Worm (Caenorhabditis elegans) whole organism, L4 larva: ENCODE measurements around the gene zip-10.

ENCODE experiments used
- F37D6.2 ChIP-seq: sonication (generic microtip); optimal IDR thresholded peaks from 2 replicates; lab custom pipeline; 2016; ENCODE audit warnings: mild to moderate bottlenecking, missing genetic modification characterization, missing compliant biosample characterization
- F49E8.2 ChIP-seq: sonication (generic microtip); optimal IDR thresholded peaks from 2 replicates; lab custom pipeline; 2016; ENCODE audit warnings: missing compliant biosample characterization, mild to moderate bottlenecking, missing genetic modification characterization, borderline replicate concordance
- T20F7.1 ChIP-seq: fragments of 200-800 bp; sonication (Bioruptor generic); optimal IDR thresholded peaks from 2 replicates; lab custom pipeline; 2018; ENCODE audit warnings: mild to moderate bottlenecking, missing genetic modification characterization, missing compliant biosample characterization
- ZK546.5 ChIP-seq, 2 experiments: sonication (generic microtip); optimal IDR thresholded peaks; 2 replicates each; lab custom pipeline; 2017; ENCODE audit warnings: missing biosample characterization in 2 of 2, missing genetic modification characterization in 2 of 2
- aha-1 ChIP-seq: fragments of 150-350 bp; peaks from one replicate; lab custom pipeline; 2014; ENCODE audit warnings: missing biosample characterization, missing genetic modification characterization
- aly-2 ChIP-seq: sonication (generic microtip); optimal IDR thresholded peaks from 2 replicates; lab custom pipeline; 2018; ENCODE audit warnings: missing biosample characterization, missing genetic modification characterization
- ama-1 ChIP-seq: fragments of 150-350 bp; optimal IDR thresholded peaks from 2 replicates; lab custom pipeline; 2014; ENCODE audit warnings: inconsistent platforms, mixed read lengths
- ceh-32 ChIP-seq: sonication (generic microtip); optimal IDR thresholded peaks from 2 replicates; lab custom pipeline; 2016; ENCODE audit warnings: mild to moderate bottlenecking, missing genetic modification characterization, missing compliant biosample characterization; ENCODE audit not compliant: poor library complexity
- ceh-82 ChIP-seq: sonication (generic microtip); optimal IDR thresholded peaks from 2 replicates; lab custom pipeline; 2017; ENCODE audit warnings: missing biosample characterization, missing genetic modification characterization
- dmd-6 ChIP-seq: fragments of 200-800 bp; sonication (Bioruptor generic); IDR thresholded peaks from 2 replicates; pipeline ENCODE4 v1.3.6; 2022; ENCODE audit warnings: missing genetic modification reagents, missing genetic modification characterization, missing compliant biosample characterization
- dve-1 ChIP-seq: sonication (generic microtip); optimal IDR thresholded peaks from 2 replicates; lab custom pipeline; 2017; ENCODE audit warnings: antibody characterized with exemption, mild to moderate bottlenecking, missing genetic modification characterization, missing compliant biosample characterization; ENCODE audit not compliant: insufficient read depth
- egl-27 ChIP-seq: sonication (generic microtip); optimal IDR thresholded peaks from 3 replicates; lab custom pipeline; 2017; ENCODE audit warnings: missing biosample characterization, missing genetic modification reagents, missing genetic modification characterization
- fkh-10 ChIP-seq: fragments of 150-350 bp; optimal IDR thresholded peaks from 2 replicates; lab custom pipeline; 2014; ENCODE audit warnings: missing biosample characterization, missing genetic modification reagents, missing genetic modification characterization
- hlh-30 ChIP-seq: sonication (generic microtip); optimal IDR thresholded peaks from 2 replicates; lab custom pipeline; 2017; ENCODE audit warnings: antibody characterized with exemption, mild to moderate bottlenecking, missing genetic modification characterization, missing compliant biosample characterization; ENCODE audit not compliant: insufficient read depth
- hmg-1.1 ChIP-seq: fragments of 200-800 bp; sonication (Bioruptor generic); IDR thresholded peaks from 2 replicates; pipeline ENCODE4 v1.3.6; 2022; ENCODE audit warnings: missing genetic modification reagents, missing genetic modification characterization, missing compliant biosample characterization
- jun-1 ChIP-seq: fragments of 150-350 bp; optimal IDR thresholded peaks from 2 replicates; lab custom pipeline; 2014; ENCODE audit warnings: missing biosample characterization, missing genetic modification reagents, missing genetic modification characterization
- lin-38 ChIP-seq: fragments of 200-800 bp; sonication (Bioruptor generic); IDR thresholded peaks from 2 replicates; pipeline ENCODE4 v1.3.6; 2022; ENCODE audit warnings: missing genetic modification reagents, missing genetic modification characterization, missing compliant biosample characterization
- lsy-2 ChIP-seq, 2 experiments: fragments of 150-350 bp in 1 of 2; sonication (generic microtip) in 1 of 2; optimal IDR thresholded peaks; 2 replicates each; lab custom pipeline; 2014 to 2017; ENCODE audit warnings: missing biosample characterization in 2 of 2, missing genetic modification characterization in 2 of 2
- madf-5 ChIP-seq, 2 experiments: fragments of 200-800 bp; sonication (Bioruptor generic); IDR thresholded peaks; 2 replicates each; pipeline ENCODE4 v1.3.6; 2022; ENCODE audit warnings: missing compliant biosample characterization in 2 of 2, missing genetic modification characterization in 2 of 2
- mep-1 ChIP-seq: fragments of 150-350 bp; sonication (generic microtip); optimal IDR thresholded peaks from 3 replicates; lab custom pipeline; 2014; ENCODE audit warnings: missing biosample characterization, missing genetic modification characterization
- nhr-10 ChIP-seq: fragments of 150-350 bp; optimal IDR thresholded peaks from 2 replicates; lab custom pipeline; 2014; ENCODE audit warnings: missing biosample characterization, missing genetic modification characterization
- nhr-111 ChIP-seq: fragments of 200-800 bp; sonication (Bioruptor generic); optimal IDR thresholded peaks from 2 replicates; lab custom pipeline; 2018; ENCODE audit warnings: mild to moderate bottlenecking, missing genetic modification characterization, missing compliant biosample characterization
- nhr-48 ChIP-seq: sonication (generic microtip); optimal IDR thresholded peaks from 2 replicates; lab custom pipeline; 2016; ENCODE audit warnings: mild to moderate bottlenecking, missing genetic modification characterization, missing compliant biosample characterization
- nhr-6 ChIP-seq: fragments of 150-350 bp; optimal IDR thresholded peaks from 2 replicates; lab custom pipeline; 2014; ENCODE audit warnings: missing biosample characterization, missing genetic modification characterization
- pqm-1 ChIP-seq: sonication (generic microtip); optimal IDR thresholded peaks from 2 replicates; lab custom pipeline; 2017; ENCODE audit warnings: missing biosample characterization, missing genetic modification characterization
- saeg-2 ChIP-seq: fragments of 200-800 bp; sonication (Bioruptor generic); IDR thresholded peaks from 2 replicates; pipeline ENCODE4 v1.3.6; 2022; ENCODE audit warnings: missing genetic modification reagents, missing genetic modification characterization, missing compliant biosample characterization
- skn-1 ChIP-seq: fragments of 150-350 bp; optimal IDR thresholded peaks from 2 replicates; lab custom pipeline; 2014; ENCODE audit warnings: missing biosample characterization, missing genetic modification characterization
- snpc-4 ChIP-seq: fragments of 150-350 bp; optimal IDR thresholded peaks from 2 replicates; lab custom pipeline; 2014; ENCODE audit warnings: missing biosample characterization, missing genetic modification characterization
- spr-1 ChIP-seq: sonication (generic microtip); optimal IDR thresholded peaks from 2 replicates; lab custom pipeline; 2016; ENCODE audit warnings: mild to moderate bottlenecking, missing genetic modification characterization, missing compliant biosample characterization
- unc-39 ChIP-seq: sonication (generic microtip); optimal IDR thresholded peaks from 2 replicates; lab custom pipeline; 2017; ENCODE audit warnings: missing biosample characterization, missing genetic modification characterization
- unc-62 ChIP-seq, 3 experiments: fragments of 150-350 bp in 1 of 3; sonication (generic microtip); optimal IDR thresholded peaks in 2 of 3; peaks in 1 of 3; 1 replicate in 1 of 3; 2 replicates in 2 of 3; lab custom pipeline; 2014 to 2017; ENCODE audit warnings: missing biosample characterization in 3 of 3, missing genetic modification characterization in 3 of 3, missing genetic modification reagents in 3 of 3, missing genotype in 1 of 3
- zfp-3 ChIP-seq: fragments of 200-800 bp; sonication (Bioruptor generic); conservative IDR thresholded peaks from 2 replicates; pipeline ENCODE4 v1.3.6; 2022; ENCODE audit warnings: missing genetic modification reagents, missing genetic modification characterization, missing compliant biosample characterization
- zip-2 ChIP-seq: fragments of 150-350 bp; optimal IDR thresholded peaks from 2 replicates; lab custom pipeline; 2014; ENCODE audit warnings: missing biosample characterization, missing genetic modification characterization
- ztf-7 ChIP-seq: fragments of 150-350 bp; optimal IDR thresholded peaks from 2 replicates; lab custom pipeline; 2014; ENCODE audit warnings: missing biosample characterization, missing genetic modification characterization

The zip-10 gene

DNA sequence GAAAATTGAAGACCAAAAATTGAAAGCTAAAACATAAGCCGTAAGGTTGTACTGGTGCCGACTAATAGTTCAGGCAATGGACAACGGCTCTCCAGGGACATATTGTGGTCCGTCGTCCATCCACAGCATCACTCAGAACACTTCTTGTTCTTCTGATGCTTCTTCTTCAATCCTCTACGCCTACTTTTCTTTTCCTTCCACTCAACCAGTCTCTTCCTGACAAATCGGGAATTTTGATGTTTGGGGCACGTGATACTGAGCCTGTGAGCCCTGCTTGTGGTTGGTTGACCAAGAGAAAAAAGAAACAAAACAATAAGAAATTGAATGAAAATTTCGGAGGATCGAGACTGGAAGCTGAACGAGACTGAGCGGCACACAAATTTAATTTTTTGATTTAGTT is 29.3 kb downstream of the zip-10 start:
- TF ChIP-seq spr-1, result no peak
- no peak for TF ChIP-seq dmd-6 (GFP tag; lab: Robert Waterston, UW)
- TF ChIP-seq F49E8.2 (tag; lab: Kevin White, UChicago), result no peak
- TF ChIP-seq lsy-2 (tag; optimal IDR thresholded peaks at IDR 0.05; lab: Kevin White, UChicago), result peak in 1 of 2 experiments; percentile 17
- TF ChIP-seq lin-38 (GFP tag; lab: Robert Waterston, UW), result no peak
- TF ChIP-seq unc-62 (GFP tag; optimal IDR thresholded peaks at IDR 0.05 in 1 of 2; lab: Kevin White, UChicago), result peak in 1 of 2 experiments; percentile 99
- TF ChIP-seq unc-62 (tag; optimal IDR thresholded peaks at IDR 0.05; lab: Kevin White, UChicago), result no peak
- no peak for TF ChIP-seq ztf-7 (tag; lab: Kevin White, UChicago)
- no peak for TF ChIP-seq zfp-3
- TF ChIP-seq nhr-6 (tag; lab: Kevin White, UChicago), result no peak
- TF ChIP-seq hlh-30 (tag; lab: Kevin White, UChicago), result peak; percentile 1
- TF ChIP-seq nhr-111 (GFP tag; lab: Kevin White, UChicago), result no peak
- TF ChIP-seq fkh-10, result no peak
- no peak for TF ChIP-seq mep-1
- no peak for TF ChIP-seq egl-27 (tag; lab: Kevin White, UChicago)
- no peak for TF ChIP-seq unc-39 (tag; lab: Kevin White, UChicago)
- no peak for TF ChIP-seq aly-2
- no peak for TF ChIP-seq pqm-1 (tag; lab: Kevin White, UChicago)
- 0 out of 2 replicates have a peak, but pooled peaks have one; percentile 23 for TF ChIP-seq hmg-1.1 (GFP tag; lab: Robert Waterston, UW)
- TF ChIP-seq ceh-32, result no peak

DNA sequence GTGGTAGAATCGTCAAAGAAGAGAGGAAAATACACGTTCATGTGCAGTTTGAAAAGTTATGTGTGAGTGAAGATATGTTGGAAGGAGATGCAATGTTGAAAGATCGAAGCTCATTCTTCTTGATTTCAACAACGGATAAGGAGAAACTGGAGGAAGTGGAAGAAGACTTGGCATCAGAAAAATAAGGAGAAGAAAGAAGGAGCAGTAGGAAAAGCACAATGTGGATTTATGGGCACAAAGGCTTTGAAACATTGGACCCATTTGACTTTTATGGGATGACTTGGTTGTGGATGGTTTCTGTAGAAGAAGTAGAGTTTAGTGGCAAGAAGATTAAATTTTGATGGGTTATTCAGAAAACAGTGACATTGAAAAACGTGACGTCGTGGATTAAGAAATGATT is 30.5 kb downstream of the zip-10 start:
- TF ChIP-seq unc-62 (GFP tag; optimal IDR thresholded peaks at IDR 0.05 in 1 of 2; lab: Kevin White, UChicago) (peak in 1 of 2 experiments; percentile 47), unc-62 (tag; optimal IDR thresholded peaks at IDR 0.05; lab: Kevin White, UChicago) (no peak), ceh-82 (no peak)

DNA sequence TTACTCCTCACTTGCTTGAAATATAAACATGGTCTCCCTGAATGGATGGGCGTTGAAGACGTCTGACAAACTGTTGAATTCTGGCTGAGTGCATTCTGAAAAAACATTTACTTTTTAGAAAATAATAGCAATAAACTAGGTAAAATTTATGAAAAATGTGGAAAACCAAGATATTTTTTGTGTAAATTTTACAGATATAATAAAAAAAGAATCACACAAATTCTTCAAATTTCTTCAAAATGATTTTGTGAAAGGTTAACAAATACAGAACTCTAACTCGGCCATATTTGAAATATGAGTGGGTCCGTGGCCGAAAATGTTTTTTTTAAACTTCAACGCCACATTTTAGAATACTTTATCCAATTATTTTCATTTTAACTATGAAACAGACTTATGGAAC is 32.4 kb downstream of the zip-10 start, which contains the start of gene glb-15:
Gene glb-15, minus strand, starts transcription at position 101 of the 400 bp plus-strand sequence.
- no peak for TF ChIP-seq jun-1
- TF ChIP-seq ZK546.5 (tag; optimal IDR thresholded peaks at IDR 0.05; lab: Kevin White, UChicago), result no peak
- no peak for TF ChIP-seq nhr-48 (tag; lab: Kevin White, UChicago)
- TF ChIP-seq snpc-4 (tag; lab: Kevin White, UChicago), result no peak
- TF ChIP-seq pqm-1 (tag; lab: Kevin White, UChicago), result no peak
- TF ChIP-seq mep-1, result no peak
- no peak for TF ChIP-seq T20F7.1 (GFP tag; lab: Kevin White, UChicago)
- no peak for TF ChIP-seq dve-1 (tag; lab: Kevin White, UChicago)
- no peak for TF ChIP-seq skn-1 (tag; lab: Kevin White, UChicago)
- no peak for TF ChIP-seq F49E8.2 (tag; lab: Kevin White, UChicago)
- TF ChIP-seq zfp-3, result no peak
- TF ChIP-seq saeg-2 (GFP tag; lab: Robert Waterston, UW), result no peak
- no peak for TF ChIP-seq F37D6.2
- TF ChIP-seq fkh-10, result no peak

DNA sequence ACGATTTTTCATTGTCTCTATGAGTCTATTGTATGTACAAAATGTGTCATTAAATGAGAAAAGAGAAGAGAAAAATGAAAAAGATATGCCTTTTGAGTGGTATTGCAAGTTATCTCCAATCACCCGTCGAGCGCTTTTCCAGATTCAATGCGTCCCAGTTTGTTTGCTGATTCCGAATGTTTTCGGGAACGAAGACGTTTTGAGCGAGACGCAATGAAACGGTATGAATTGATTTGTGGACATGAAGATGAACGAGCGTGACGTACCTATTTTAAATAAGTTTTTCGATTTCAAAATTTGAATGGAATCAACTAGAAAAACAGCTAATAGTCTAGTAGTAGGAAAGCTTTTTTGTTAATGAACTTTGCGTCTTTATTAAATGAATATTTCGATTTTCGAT is 33.7 kb downstream of the zip-10 start:
- TF ChIP-seq zfp-3, result 0 out of 2 replicates have a peak, but pooled peaks have one; percentile 71
- TF ChIP-seq ama-1, result peak; percentile 67
- no peak for TF ChIP-seq zip-2 (tag; lab: Kevin White, UChicago)
- no peak for TF ChIP-seq ceh-32
- TF ChIP-seq aha-1, result peak; percentile 84
- TF ChIP-seq unc-62 (GFP tag; optimal IDR thresholded peaks at IDR 0.05 in 1 of 2; lab: Kevin White, UChicago), result peak in 1 of 2 experiments; percentile 45
- TF ChIP-seq unc-62 (tag; optimal IDR thresholded peaks at IDR 0.05; lab: Kevin White, UChicago), result no peak
- peak; percentile 24 for TF ChIP-seq nhr-10 (tag; lab: Kevin White, UChicago)
- TF ChIP-seq madf-5 (GFP tag; IDR thresholded peaks at IDR 0.05; lab: Robert Waterston, UW), result 0 out of 4 replicates have a peak, but pooled peaks of 1 of the 2 experiments have one; percentile 11
